Fruit fly (Drosophila melanogaster): ENCODE measurements around the gene Tm2.

DNA sequence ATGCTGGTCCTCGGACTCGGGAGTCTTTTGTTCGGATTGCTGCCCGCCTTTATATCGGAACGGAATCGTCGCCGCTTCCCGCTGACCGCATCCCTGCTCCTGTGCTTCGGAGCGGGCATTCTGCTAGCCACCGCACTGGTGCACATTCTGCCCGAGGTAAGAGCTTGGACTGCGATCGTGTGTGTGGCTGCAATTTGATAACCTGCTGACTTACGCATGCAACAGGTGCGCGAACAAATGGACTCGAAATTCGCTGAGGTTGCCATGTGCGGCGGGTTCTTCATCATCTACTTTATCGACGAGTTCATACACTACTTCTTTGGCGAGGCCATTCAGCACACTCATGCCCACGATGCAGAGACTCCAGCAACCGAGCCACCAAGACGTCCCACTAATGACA, 41.1 kb upstream of the Tm2 start:
- TF ChIP-seq Nf-YA (GFP tag; IDR thresholded peaks at IDR 0.05) (no peak), Atf-2 (GFP tag; optimal IDR thresholded peaks at IDR 0.05) (no peak), Fer3 (tag; optimal IDR thresholded peaks at IDR 0.05) (no peak), CG12071 (GFP tag; optimal IDR thresholded peaks at IDR 0.05) (no peak), ems (GFP tag; optimal IDR thresholded peaks at IDR 0.05) (no peak), CG34376 (GFP tag; optimal IDR thresholded peaks at IDR 0.05) (no peak), CG18764 (GFP tag; optimal IDR thresholded peaks at IDR 0.05) (no peak), CG2875 (GFP tag; optimal IDR thresholded peaks at IDR 0.05) (no peak), CG6272 (GFP tag; IDR thresholded peaks at IDR 0.05) (no peak)
